Fruit fly (Drosophila melanogaster) whole organism, embryonic: ENCODE results near the gene beat-Ib.

Source experiments
- Atf3 ChIP-seq: fragments of 200-800 bp; sonication (Bioruptor generic); optimal IDR thresholded peaks from 3 replicates; lab custom pipeline; 2016; ENCODE audit warnings: missing biosample characterization, missing genetic modification characterization
- B-H2 ChIP-seq: fragments of 200-800 bp; sonication (Bioruptor generic); optimal IDR thresholded peaks from 2 replicates; lab custom pipeline; 2018; ENCODE audit warnings: missing biosample characterization, mild to moderate bottlenecking, missing genetic modification characterization
- BEAF-32 ChIP-seq: fragments of 200-800 bp; sonication (Bioruptor generic); optimal IDR thresholded peaks from 3 replicates; lab custom pipeline; 2017; ENCODE audit warnings: missing biosample characterization, missing genetic modification characterization, mild to moderate bottlenecking, moderate library complexity, missing genetic modification reagents
- CG10147 ChIP-seq: fragments of 200-800 bp; sonication (Bioruptor generic); optimal IDR thresholded peaks from 2 replicates; lab custom pipeline; 2019; ENCODE audit warnings: missing biosample characterization, mild to moderate bottlenecking, missing genetic modification characterization, moderate library complexity
- CG10209 ChIP-seq: fragments of 200-800 bp; sonication (Bioruptor generic); optimal IDR thresholded peaks from 3 replicates; lab custom pipeline; 2017; ENCODE audit warnings: missing biosample characterization, mild to moderate bottlenecking, missing genetic modification characterization, missing genetic modification reagents
- CG10274 ChIP-seq: fragments of 200-800 bp; sonication (Bioruptor generic); optimal IDR thresholded peaks from 3 replicates; lab custom pipeline; 2017; ENCODE audit warnings: missing biosample characterization, mild to moderate bottlenecking, missing genetic modification characterization
- CG10431 ChIP-seq: fragments of 200-800 bp; sonication (Bioruptor generic); optimal IDR thresholded peaks from 3 replicates; lab custom pipeline; 2018; ENCODE audit warnings: missing biosample characterization, mild to moderate bottlenecking, missing genetic modification characterization
- CG10565 ChIP-seq: fragments of 200-800 bp; sonication (Bioruptor generic); optimal IDR thresholded peaks from 3 replicates; lab custom pipeline; 2016; ENCODE audit warnings: missing biosample characterization, mild to moderate bottlenecking, missing genetic modification characterization
- CG11560 ChIP-seq: fragments of 200-800 bp; sonication (Bioruptor generic); IDR thresholded peaks from 3 replicates; pipeline ENCODE4 v1.3.6; 2022; ENCODE audit warnings: missing biosample characterization, missing genetic modification characterization
- CG11723 ChIP-seq: fragments of 200-800 bp; sonication (Bioruptor generic); optimal IDR thresholded peaks from 2 replicates; lab custom pipeline; 2017; ENCODE audit warnings: missing biosample characterization, mild to moderate bottlenecking, missing genetic modification characterization
- CG13287 ChIP-seq: fragments of 200-800 bp; sonication (Bioruptor generic); IDR thresholded peaks from 2 replicates; pipeline ENCODE4 v1.3.6; 2022; ENCODE audit warnings: missing biosample characterization, missing genetic modification characterization; ENCODE audit not compliant: partially characterized antibody
- CG17568 ChIP-seq: fragments of 200-800 bp; sonication (Bioruptor generic); optimal IDR thresholded peaks from 2 replicates; lab custom pipeline; 2018; ENCODE audit warnings: missing biosample characterization, mild to moderate bottlenecking, missing genetic modification characterization, moderate library complexity
- CG17829 ChIP-seq: fragments of 200-800 bp; optimal IDR thresholded peaks from 2 replicates; lab custom pipeline; 2019; ENCODE audit warnings: missing biosample characterization, mild to moderate bottlenecking, missing genetic modification characterization, moderate library complexity
- CG17912 ChIP-seq: fragments of 200-800 bp; sonication (Bioruptor generic); optimal IDR thresholded peaks from 2 replicates; lab custom pipeline; 2018; ENCODE audit warnings: missing biosample characterization, mild to moderate bottlenecking, missing genetic modification characterization
- CG18476 ChIP-seq: fragments of 200-800 bp; sonication (Bioruptor generic); optimal IDR thresholded peaks from 2 replicates; lab custom pipeline; 2016; ENCODE audit warnings: missing biosample characterization, mild to moderate bottlenecking, missing genetic modification characterization
- CG34422 ChIP-seq: fragments of 200-800 bp; sonication (Bioruptor generic); IDR thresholded peaks from 3 replicates; pipeline ENCODE4 v1.3.6; 2022; ENCODE audit warnings: missing biosample characterization, missing genetic modification characterization
- CG4424 ChIP-seq: fragments of 200-800 bp; sonication (Bioruptor generic); optimal IDR thresholded peaks from 3 replicates; lab custom pipeline; 2016; ENCODE audit warnings: missing biosample characterization, missing genetic modification characterization
- CG4854 ChIP-seq: fragments of 200-800 bp; sonication (Bioruptor generic); optimal IDR thresholded peaks from 2 replicates; lab custom pipeline; 2016; ENCODE audit warnings: missing biosample characterization, missing genetic modification characterization, inconsistent platforms
- CG6272 ChIP-seq: fragments of 200-800 bp; sonication (Bioruptor generic); IDR thresholded peaks from 2 replicates; pipeline ENCODE4 v1.3.6; 2022; ENCODE audit warnings: missing biosample characterization, missing genetic modification characterization
- CG7745 ChIP-seq: fragments of 200-800 bp; sonication (Bioruptor generic); optimal IDR thresholded peaks from 2 replicates; lab custom pipeline; 2018; ENCODE audit warnings: missing biosample characterization, mild to moderate bottlenecking, missing genetic modification characterization, moderate library complexity
- CG7786 ChIP-seq: fragments of 200-800 bp; sonication (Bioruptor generic); optimal IDR thresholded peaks from 2 replicates; lab custom pipeline; 2016; ENCODE audit warnings: missing biosample characterization, missing genetic modification characterization
- CG8089 ChIP-seq: fragments of 200-800 bp; sonication (Bioruptor generic); optimal IDR thresholded peaks from 3 replicates; lab custom pipeline; 2016; ENCODE audit warnings: missing biosample characterization, missing genetic modification characterization
- CG8290 ChIP-seq, 3 experiments: fragments of 200-800 bp; sonication (Bioruptor generic); optimal IDR thresholded peaks; 2 replicates each; lab custom pipeline; 2016 to 2019; ENCODE audit warnings: missing biosample characterization in 3 of 3, missing genetic modification characterization in 3 of 3, mild to moderate bottlenecking in 2 of 3, moderate library complexity in 1 of 3
- CG8765 ChIP-seq: fragments of 200-800 bp; sonication (Bioruptor generic); IDR thresholded peaks from 2 replicates; pipeline ENCODE4 v1.3.6; 2022; ENCODE audit warnings: missing biosample characterization, missing genetic modification characterization
- CTCF ChIP-seq: fragments of 200-800 bp; sonication (Bioruptor generic); optimal IDR thresholded peaks from 2 replicates; lab custom pipeline; 2017; ENCODE audit warnings: missing biosample characterization, mild to moderate bottlenecking, missing genetic modification characterization, moderate library complexity
- Doc3 ChIP-seq: fragments of 200-800 bp; sonication (Bioruptor generic); IDR thresholded peaks from 3 replicates; pipeline ENCODE4 v1.3.6; 2022; ENCODE audit warnings: missing biosample characterization, missing genetic modification characterization; ENCODE audit not compliant: partially characterized antibody
- H2.0 ChIP-seq: fragments of 200-800 bp; sonication (Bioruptor generic); IDR thresholded peaks from 2 replicates; pipeline ENCODE4 v1.3.6; 2022; ENCODE audit warnings: missing biosample characterization, missing genetic modification characterization
- Hr3 ChIP-seq: fragments of 200-800 bp; sonication (Bioruptor generic); optimal IDR thresholded peaks from 3 replicates; lab custom pipeline; 2016; ENCODE audit warnings: missing biosample characterization, missing genetic modification characterization
- Lhr ChIP-seq: fragments of 200-800 bp; sonication (Bioruptor generic); optimal IDR thresholded peaks from 3 replicates; lab custom pipeline; 2017; ENCODE audit warnings: mild to moderate bottlenecking, missing biosample characterization, missing genetic modification reagents, missing genetic modification characterization
- MTF-1 ChIP-seq: fragments of 200-800 bp; sonication (Bioruptor generic); optimal IDR thresholded peaks from 2 replicates; lab custom pipeline; 2018; ENCODE audit warnings: missing biosample characterization, mild to moderate bottlenecking, missing genetic modification characterization, borderline replicate concordance
- NK7.1 ChIP-seq: fragments of 200-800 bp; sonication (Bioruptor generic); optimal IDR thresholded peaks from 3 replicates; lab custom pipeline; 2016; ENCODE audit warnings: missing biosample characterization, missing genetic modification characterization
- Side ChIP-seq: fragments of 200-800 bp; sonication (Bioruptor generic); optimal IDR thresholded peaks from 2 replicates; lab custom pipeline; 2016; ENCODE audit warnings: missing biosample characterization, missing genetic modification characterization
- Taf1 ChIP-seq: fragments of 200-800 bp; sonication (Bioruptor generic); IDR thresholded peaks from 2 replicates; pipeline ENCODE4 v1.3.6; 2022; ENCODE audit warnings: missing biosample characterization, missing genetic modification characterization
- ac ChIP-seq: fragments of 200-800 bp; sonication (Bioruptor generic); optimal IDR thresholded peaks from 3 replicates; lab custom pipeline; 2017; ENCODE audit warnings: missing biosample characterization, mild to moderate bottlenecking, missing genetic modification characterization
- aop ChIP-seq: fragments of 200-800 bp; sonication (Bioruptor generic); IDR thresholded peaks from 2 replicates; pipeline ENCODE4 v1.3.6; 2022; ENCODE audit warnings: missing biosample characterization, missing genetic modification characterization
- ci ChIP-seq: fragments of 200-800 bp; sonication (Bioruptor generic); IDR thresholded peaks from 3 replicates; pipeline ENCODE4 v1.3.6; 2022; ENCODE audit warnings: missing biosample characterization, missing genetic modification characterization
- da ChIP-seq: fragments of 200-800 bp; sonication (Bioruptor generic); optimal IDR thresholded peaks from 2 replicates; lab custom pipeline; 2016; ENCODE audit warnings: missing biosample characterization, missing genetic modification characterization
- fd96Cb ChIP-seq: fragments of 200-800 bp; sonication (Bioruptor generic); optimal IDR thresholded peaks from 2 replicates; lab custom pipeline; 2018; ENCODE audit warnings: missing biosample characterization, mild to moderate bottlenecking, missing genetic modification characterization, moderate library complexity
- gcm ChIP-seq: fragments of 200-800 bp; sonication (Bioruptor generic); optimal IDR thresholded peaks from 2 replicates; lab custom pipeline; 2019; ENCODE audit warnings: missing biosample characterization, mild to moderate bottlenecking, missing genetic modification characterization, moderate library complexity
- grn ChIP-seq: fragments of 200-800 bp; sonication (Bioruptor generic); optimal IDR thresholded peaks from 3 replicates; lab custom pipeline; 2017; ENCODE audit warnings: missing biosample characterization, missing genetic modification characterization
- hbn ChIP-seq: fragments of 200-800 bp; sonication (Bioruptor generic); IDR thresholded peaks from 2 replicates; pipeline ENCODE4 v1.3.6; 2022; ENCODE audit warnings: missing biosample characterization, missing genetic modification characterization; ENCODE audit not compliant: partially characterized antibody
- jumu ChIP-seq: fragments of 200-800 bp; sonication (Bioruptor generic); optimal IDR thresholded peaks from 3 replicates; lab custom pipeline; 2016; ENCODE audit warnings: missing biosample characterization, missing genetic modification characterization
- lbe ChIP-seq: fragments of 200-800 bp; sonication (Bioruptor generic); optimal IDR thresholded peaks from 2 replicates; lab custom pipeline; 2016; ENCODE audit warnings: missing biosample characterization, mild to moderate bottlenecking, missing genetic modification characterization
- lilli ChIP-seq: fragments of 200-800 bp; sonication (Bioruptor generic); optimal IDR thresholded peaks from 3 replicates; lab custom pipeline; 2016; ENCODE audit warnings: missing biosample characterization, missing genetic modification characterization
- mam ChIP-seq: fragments of 200-800 bp; sonication (Bioruptor generic); optimal IDR thresholded peaks from 3 replicates; lab custom pipeline; 2016; ENCODE audit warnings: missing biosample characterization, missing genetic modification characterization
- slp2 ChIP-seq: fragments of 200-800 bp; sonication (Bioruptor generic); optimal IDR thresholded peaks from 2 replicates; lab custom pipeline; 2016; ENCODE audit warnings: missing biosample characterization, missing genetic modification characterization
- stc ChIP-seq: fragments of 200-800 bp; sonication (Bioruptor generic); IDR thresholded peaks from 2 replicates; pipeline ENCODE4 v1.3.6; 2022; ENCODE audit warnings: missing biosample characterization, missing genetic modification characterization
- twi ChIP-seq: fragments of 200-800 bp; optimal IDR thresholded peaks from 2 replicates; lab custom pipeline; 2019; ENCODE audit warnings: missing biosample characterization, mild to moderate bottlenecking, missing genetic modification characterization, moderate library complexity
- wdn ChIP-seq: fragments of 200-800 bp; sonication (Bioruptor generic); IDR thresholded peaks from 2 replicates; pipeline ENCODE4 v1.3.6; 2022; ENCODE audit warnings: missing biosample characterization, missing genetic modification characterization

beat-Ib gene

DNA sequence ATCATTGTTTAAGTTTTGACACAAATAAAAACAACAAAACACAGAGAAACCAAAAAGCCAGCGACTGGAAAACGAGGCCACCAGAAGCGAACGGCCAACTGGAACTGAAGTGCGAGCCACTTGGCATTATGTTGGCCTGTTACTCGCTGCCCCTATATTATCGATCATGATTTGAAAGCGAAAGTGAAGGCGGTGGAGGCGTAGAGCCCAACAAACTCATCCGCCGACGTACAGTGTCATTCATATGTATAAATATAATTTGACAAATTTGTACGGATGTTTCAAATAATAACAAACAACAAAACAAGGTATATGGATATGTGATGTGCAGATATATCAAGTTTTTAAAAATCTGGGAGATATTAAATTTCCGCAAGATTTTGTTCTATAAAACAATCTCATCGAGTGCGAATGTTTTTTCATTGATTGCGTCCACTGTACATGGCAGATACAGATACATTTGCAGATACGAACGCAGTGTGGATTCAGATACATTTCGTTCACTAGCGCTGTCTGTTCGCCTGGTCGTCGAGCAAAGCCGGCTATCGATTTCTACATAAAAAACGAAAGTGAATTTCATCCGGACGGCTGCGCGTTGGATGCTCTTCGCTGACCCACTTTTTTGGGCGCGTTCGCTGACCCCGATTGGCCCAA lies 51.2 kb downstream of the beat-Ib start (continued):
- peak; percentile 63 for TF ChIP-seq CG7745
- TF ChIP-seq CG10431 (GFP tag; lab: Kevin White, UChicago), result peak; percentile 92
- TF ChIP-seq gcm (GFP tag; lab: Kevin White, UChicago), result peak; percentile 95
- TF ChIP-seq slp2 (GFP tag; lab: Kevin White, UChicago), result peak; percentile 92
- peak; percentile 95 for TF ChIP-seq CG7786
- TF ChIP-seq CG11560 (tag; lab: Robert Waterston, UW), result peak; percentile 88
- TF ChIP-seq CG4424 (GFP tag; lab: Kevin White, UChicago), result peak; percentile 96
- peak; percentile 94 for TF ChIP-seq twi
- TF ChIP-seq Side (GFP tag; lab: Kevin White, UChicago), result peak; percentile 95
- TF ChIP-seq B-H2, result peak; percentile 75
- TF ChIP-seq fd96Cb (tag; lab: Kevin White, UChicago), result peak; percentile 95
- TF ChIP-seq CG17829 (tag; lab: Kevin White, UChicago), result peak; percentile 96
- peak; percentile 95 for TF ChIP-seq mam (GFP tag; lab: Kevin White, UChicago)
- peak; percentile 87 for TF ChIP-seq Hr3 (GFP tag; lab: Kevin White, UChicago)
- TF ChIP-seq CG4854, result peak; percentile 92
- TF ChIP-seq stc (GFP tag; lab: Robert Waterston, UW), result peak; percentile 97
- TF ChIP-seq CG17912 (GFP tag; lab: Kevin White, UChicago), result peak; percentile 85
- peak; percentile 97 for TF ChIP-seq H2.0
- TF ChIP-seq NK7.1, result peak; percentile 93
- TF ChIP-seq CG11723 (GFP tag; lab: Kevin White, UChicago), result peak; percentile 92
- peak; percentile 92 for TF ChIP-seq wdn (GFP tag; lab: Robert Waterston, UW)
- peak; percentile 15 for TF ChIP-seq BEAF-32 (GFP tag; lab: Kevin White, UChicago)
- TF ChIP-seq ci (GFP tag; lab: Robert Waterston, UW), result peak; percentile 97
- peak; percentile 83 for TF ChIP-seq CG10147 (GFP tag; lab: Kevin White, UChicago)
- peak; percentile 91 for TF ChIP-seq Atf3 (GFP tag; lab: Kevin White, UChicago)
- TF ChIP-seq lilli (GFP tag; lab: Kevin White, UChicago), result peak; percentile 96
- TF ChIP-seq CG13287 (GFP tag; lab: Robert Waterston, UW), result no peak; the same call in 1 of the 2 replicates
- TF ChIP-seq CG18476, result peak; percentile 92
- TF ChIP-seq CG17568 (GFP tag; lab: Kevin White, UChicago), result peak; percentile 94
- TF ChIP-seq da (GFP tag; lab: Kevin White, UChicago), result peak; percentile 96
- TF ChIP-seq CG8765 (GFP tag; lab: Robert Waterston, UW), result peak; percentile 71; the same call in 1 of the 2 replicates
- peak; percentile 79 for TF ChIP-seq CG8290 (GFP tag; optimal IDR thresholded peaks at IDR 0.05; lab: Kevin White, UChicago)
- TF ChIP-seq CG8290 (tag; optimal IDR thresholded peaks at IDR 0.05; lab: Kevin White, UChicago), result peak; percentile 55 to 95
- TF ChIP-seq Lhr (GFP tag; lab: Kevin White, UChicago), result peak; percentile 90
- TF ChIP-seq lbe, result peak; percentile 92
- TF ChIP-seq aop, result peak; percentile 9
- 0 out of 2 replicates have a peak, but pooled peaks have one; percentile 2 for TF ChIP-seq hbn (GFP tag; lab: Robert Waterston, UW)
- TF ChIP-seq Taf1 (GFP tag; lab: Robert Waterston, UW), result peak; percentile 89
- TF ChIP-seq MTF-1 (GFP tag; lab: Kevin White, UChicago), result peak; percentile 67
- TF ChIP-seq Doc3 (GFP tag; lab: Robert Waterston, UW), result no peak
- peak; percentile 96 for TF ChIP-seq CG34422 (GFP tag; lab: Robert Waterston, UW)
- peak; percentile 96 for TF ChIP-seq jumu
- TF ChIP-seq CG10565, result peak; percentile 82
- TF ChIP-seq CG10209 (GFP tag; lab: Kevin White, UChicago), result peak; percentile 95
- TF ChIP-seq ac (GFP tag; lab: Kevin White, UChicago), result peak; percentile 32
- TF ChIP-seq CG6272, result peak; percentile 92
- peak; percentile 95 for TF ChIP-seq CG8089 (GFP tag; lab: Kevin White, UChicago)
- peak; percentile 65 for TF ChIP-seq CTCF (GFP tag; lab: Kevin White, UChicago)
- peak; percentile 87 for TF ChIP-seq CG10274
- peak; percentile 88 for TF ChIP-seq grn (GFP tag; lab: Kevin White, UChicago)
